Worm (Caenorhabditis elegans): ENCODE results near the gene tag-294.

tag-294 gene

DNA sequence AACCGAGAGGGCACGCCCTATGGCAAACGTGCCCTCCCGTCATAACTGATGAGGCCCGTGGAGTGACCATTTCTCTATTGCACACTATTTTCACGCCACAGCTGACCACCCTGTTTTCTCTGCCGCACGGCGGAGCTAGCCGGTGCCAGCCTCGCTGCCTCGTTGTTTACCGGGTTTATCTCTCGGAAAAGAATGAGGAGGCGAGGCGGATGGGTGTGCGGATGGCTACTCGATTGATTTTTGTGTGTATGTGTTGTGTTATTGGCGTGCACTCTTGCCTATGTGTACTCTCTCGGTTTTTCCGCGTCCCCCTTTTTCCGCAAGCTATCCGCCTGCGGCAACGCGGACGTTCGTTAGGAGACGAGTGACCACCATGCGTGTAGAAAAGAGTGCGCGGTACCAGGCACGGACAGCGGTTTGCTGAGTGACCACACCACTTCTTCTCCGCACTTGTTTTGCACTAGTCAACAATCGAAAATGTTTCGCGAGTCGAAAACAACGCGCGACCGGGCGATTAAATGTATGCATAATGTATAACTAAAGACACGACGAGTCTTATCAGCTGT is 48.9 kb upstream of the tag-294 start (continued):
- TF ChIP-seq hlh-13 (GFP tag; optimal IDR thresholded peaks at IDR 0.05) (no peak), K09A11.1 (tag; optimal IDR thresholded peaks at IDR 0.05; ENCODE audit: insufficient read depth) (no peak), ceh-14 (tag; optimal IDR thresholded peaks at IDR 0.05) (peak; percentile 87), nhr-11 (tag; optimal IDR thresholded peaks at IDR 0.05) (no peak), ceh-31 (tag; optimal IDR thresholded peaks at IDR 0.05) (peak; percentile 98), pag-3 (tag; optimal IDR thresholded peaks at IDR 0.05; ENCODE audit: borderline replicate concordance) (peak; percentile 31), mec-3 (tag; optimal IDR thresholded peaks at IDR 0.05; ENCODE audit: borderline replicate concordance) (no peak), K02D7.2 (tag; optimal IDR thresholded peaks at IDR 0.05) (peak; percentile 30), pax-1 (tag; optimal IDR thresholded peaks at IDR 0.05) (no peak), nfya-1 (tag; optimal IDR thresholded peaks at IDR 0.05) (peak; percentile 92), sdc-2 (tag; optimal IDR thresholded peaks at IDR 0.05) (peak; percentile 83), ceh-48 (tag; optimal IDR thresholded peaks at IDR 0.05) (peak; percentile 93), hlh-6 (tag; optimal IDR thresholded peaks at IDR 0.05) (peak; percentile 83), npax-4 (tag; optimal IDR thresholded peaks at IDR 0.05) (no peak), pha-4 (tag; optimal IDR thresholded peaks at IDR 0.05) (no peak), C08G9.2 (tag; optimal IDR thresholded peaks at IDR 0.05) (peak; percentile 72), sox-2 (GFP tag; IDR thresholded peaks at IDR 0.05) (peak; percentile 46), eyg-1 (tag; optimal IDR thresholded peaks at IDR 0.05) (peak; percentile 77), ahr-1 (tag; optimal IDR thresholded peaks at IDR 0.05) (no peak), rnt-1 (tag; optimal IDR thresholded peaks at IDR 0.05) (peak; percentile 99)

DNA sequence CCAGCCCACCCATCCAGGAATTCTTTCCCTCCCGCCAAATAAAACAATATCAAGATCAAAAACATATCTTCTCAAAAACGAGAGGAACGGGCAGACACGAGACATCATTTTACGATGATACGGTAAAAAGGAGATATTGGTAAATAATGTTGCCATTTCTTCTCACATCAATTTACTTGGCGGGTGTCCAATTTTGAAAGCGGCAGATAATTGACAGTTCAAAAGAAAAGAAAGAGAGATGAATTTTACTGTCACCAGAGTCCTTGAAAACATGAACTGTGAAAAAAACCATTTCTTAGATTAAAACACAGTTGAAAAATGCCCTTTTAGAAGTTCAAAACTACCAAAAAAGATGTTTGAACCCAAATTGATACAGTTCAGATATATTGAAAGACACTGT is 47.5 kb upstream of the tag-294 start:
- no peak for TF ChIP-seq rnt-1 (tag; optimal IDR thresholded peaks at IDR 0.05)
- TF ChIP-seq ahr-1 (tag; optimal IDR thresholded peaks at IDR 0.05), result no peak
- no peak for TF ChIP-seq hlh-13 (GFP tag; optimal IDR thresholded peaks at IDR 0.05)
- no peak for TF ChIP-seq ets-4 (tag; optimal IDR thresholded peaks at IDR 0.05)
- TF ChIP-seq pha-2 (tag; optimal IDR thresholded peaks at IDR 0.05), result no peak

DNA sequence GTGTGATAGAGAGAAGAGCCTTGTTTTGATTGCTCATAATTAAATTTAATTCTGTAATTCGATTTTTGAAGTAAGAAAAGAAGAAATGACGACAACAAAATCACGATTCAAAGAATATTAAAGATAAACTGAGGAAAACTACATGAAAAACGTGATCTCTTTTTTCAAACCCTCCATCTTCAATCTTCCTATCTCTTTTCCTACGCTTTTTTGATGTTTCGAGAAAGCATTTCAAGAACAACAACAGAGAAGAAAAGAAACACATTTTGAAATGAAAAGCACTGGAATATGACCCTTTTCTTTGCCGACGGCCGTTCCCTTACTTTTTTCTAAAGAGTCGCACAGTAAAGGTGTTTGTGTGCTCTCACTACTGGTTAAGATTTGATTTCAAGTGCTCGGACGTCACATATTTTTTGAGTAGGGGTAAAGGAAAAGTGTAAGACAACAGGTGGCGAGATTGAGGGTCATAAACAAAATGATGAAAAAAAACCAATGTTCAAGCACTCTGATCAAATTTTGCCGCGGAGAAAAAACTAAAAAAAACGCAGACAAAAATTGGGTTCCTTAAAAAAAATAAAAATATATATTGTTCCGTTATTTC is 42.8 kb upstream of the tag-294 start, which contains the start of gene F13D11.3:
Gene F13D11.3 (minus strand): TSS at position 51 of the 601 bp plus-strand sequence.
- TF ChIP-seq ceh-30 (tag; optimal IDR thresholded peaks at IDR 0.05) (no peak), dve-1 (tag; optimal IDR thresholded peaks at IDR 0.05) (no peak), tbx-2 (tag; optimal IDR thresholded peaks at IDR 0.05) (no peak), mec-3 (tag; optimal IDR thresholded peaks at IDR 0.05; ENCODE audit: borderline replicate concordance) (no peak), ceh-48 (tag; optimal IDR thresholded peaks at IDR 0.05) (no peak)

DNA sequence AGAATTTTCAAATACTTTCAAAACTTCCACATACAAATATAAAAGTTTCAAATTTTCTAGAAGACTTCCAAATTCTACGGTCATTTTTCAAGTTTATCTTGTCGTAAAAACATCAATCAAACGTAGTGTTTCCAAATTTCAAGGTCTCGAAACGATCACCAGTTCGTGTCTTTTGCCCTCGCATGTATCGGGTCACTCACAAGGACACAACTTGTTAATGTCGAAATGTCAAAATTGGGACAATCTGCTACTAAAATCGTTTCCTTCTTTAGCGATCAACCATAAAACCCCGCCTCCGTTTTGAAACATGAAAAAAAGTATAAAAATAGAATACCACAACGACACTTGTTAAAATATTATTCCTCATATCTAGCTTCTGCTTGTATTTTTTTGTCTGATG is 40.3 kb upstream of the tag-294 start:
- TF ChIP-seq eyg-1 (tag; optimal IDR thresholded peaks at IDR 0.05), result no peak
- TF ChIP-seq nhr-11 (tag; optimal IDR thresholded peaks at IDR 0.05), result no peak
- no peak for TF ChIP-seq nhr-232 (tag; optimal IDR thresholded peaks at IDR 0.05)
- TF ChIP-seq unc-3 (GFP tag; conservative IDR thresholded peaks at IDR 0.05), result no peak
- TF ChIP-seq unc-3 (tag; optimal IDR thresholded peaks at IDR 0.05), result no peak
- TF ChIP-seq Y22D7AL.16 (tag; optimal IDR thresholded peaks at IDR 0.05), result no peak
- TF ChIP-seq hlh-15 (tag; optimal IDR thresholded peaks at IDR 0.05), result no peak
- TF ChIP-seq ztf-16 (tag; optimal IDR thresholded peaks at IDR 0.05), result no peak
- no peak for TF ChIP-seq unc-55 (GFP tag; optimal IDR thresholded peaks at IDR 0.05)
- TF ChIP-seq K02D7.2 (tag; optimal IDR thresholded peaks at IDR 0.05), result no peak
- TF ChIP-seq ahr-1 (tag; optimal IDR thresholded peaks at IDR 0.05), result no peak
- no peak for TF ChIP-seq sox-2 (GFP tag; IDR thresholded peaks at IDR 0.05)
- no peak for TF ChIP-seq K09A11.1 (tag; optimal IDR thresholded peaks at IDR 0.05; ENCODE audit: insufficient read depth)
- TF ChIP-seq mec-3 (tag; optimal IDR thresholded peaks at IDR 0.05; ENCODE audit: borderline replicate concordance), result no peak
- TF ChIP-seq ceh-45 (GFP tag; IDR thresholded peaks at IDR 0.05), result no peak
- no peak for TF ChIP-seq dve-1 (tag; optimal IDR thresholded peaks at IDR 0.05)

DNA sequence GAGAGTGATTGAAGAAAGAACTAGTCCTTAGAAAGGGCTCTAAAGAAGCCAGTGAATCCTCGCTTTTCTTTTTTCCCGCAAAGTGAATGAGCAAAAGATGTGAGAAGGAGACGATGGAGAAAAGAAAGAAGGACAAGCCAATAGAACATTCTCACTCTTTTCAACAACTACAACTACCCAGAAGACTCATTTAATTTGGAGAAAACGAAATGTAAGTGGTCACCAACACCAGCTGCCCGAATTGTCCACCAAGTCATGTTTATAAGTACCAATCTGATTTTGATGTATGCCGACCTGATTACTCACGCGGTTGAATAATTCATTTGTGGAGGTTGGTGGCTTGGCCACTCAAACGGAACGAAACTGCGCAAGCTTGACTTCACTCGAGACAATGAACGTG is 39.4 kb upstream of the tag-294 start:
- TF ChIP-seq unc-86 (tag; optimal IDR thresholded peaks at IDR 0.05), result no peak
- no peak for TF ChIP-seq fkh-10 (GFP tag; optimal IDR thresholded peaks at IDR 0.05)
- TF ChIP-seq ceh-31 (tag; optimal IDR thresholded peaks at IDR 0.05), result peak; percentile 49
- peak; percentile 65 for TF ChIP-seq unc-42 (tag; optimal IDR thresholded peaks at IDR 0.05)
- TF ChIP-seq mec-3 (tag; optimal IDR thresholded peaks at IDR 0.05; ENCODE audit: borderline replicate concordance), result no peak
- TF ChIP-seq pha-2 (tag; optimal IDR thresholded peaks at IDR 0.05), result no peak
- TF ChIP-seq ceh-34 (tag; optimal IDR thresholded peaks at IDR 0.05), result no peak
- no peak for TF ChIP-seq tbx-2 (tag; optimal IDR thresholded peaks at IDR 0.05)
- no peak for TF ChIP-seq ceh-18 (tag; optimal IDR thresholded peaks at IDR 0.05)
- no peak for TF ChIP-seq K09A11.1 (tag; optimal IDR thresholded peaks at IDR 0.05; ENCODE audit: insufficient read depth)
- no peak for TF ChIP-seq F13H6.1 (tag; optimal IDR thresholded peaks at IDR 0.05)
